Fruit fly (Drosophila melanogaster): Measurements from ENCODE around the gene CG9701.

CG9701 gene

DNA sequence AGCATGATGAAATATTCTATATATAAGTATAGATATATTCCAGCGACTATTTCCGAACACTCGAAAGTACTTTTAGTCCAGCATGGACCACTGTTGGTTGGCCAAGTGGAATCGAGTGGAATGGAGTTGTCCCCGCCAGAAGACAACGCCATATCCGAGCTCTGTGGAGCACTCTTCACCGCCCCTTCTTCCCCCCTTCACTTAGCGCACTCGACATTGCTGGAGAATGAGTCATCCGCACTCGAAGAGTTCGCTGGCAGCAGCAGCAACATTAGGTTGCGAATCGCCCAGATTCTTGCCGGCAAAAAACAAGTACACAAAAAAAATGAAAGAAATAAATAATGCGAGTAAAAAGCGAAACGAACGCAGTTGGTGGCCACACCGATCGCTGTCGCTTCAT is 35.3 kb upstream of the CG9701 start:
- TF ChIP-seq CHES-1-like (GFP tag; optimal IDR thresholded peaks at IDR 0.05), result no peak
- TF ChIP-seq CG33213 (GFP tag; optimal IDR thresholded peaks at IDR 0.05), result no peak
- no peak for TF ChIP-seq CG17568 (GFP tag; optimal IDR thresholded peaks at IDR 0.05)
- TF ChIP-seq Hmx (GFP tag; optimal IDR thresholded peaks at IDR 0.05), result no peak
- TF ChIP-seq az2 (GFP tag; optimal IDR thresholded peaks at IDR 0.05), result no peak
- TF ChIP-seq Fer3 (tag; optimal IDR thresholded peaks at IDR 0.05), result no peak
- no peak for TF ChIP-seq NC2β (GFP tag; optimal IDR thresholded peaks at IDR 0.05)
- peak; percentile 18; the same call in 1 of the 3 replicates for TF ChIP-seq so (GFP tag; IDR thresholded peaks at IDR 0.05)
- TF ChIP-seq Kr (GFP tag; optimal IDR thresholded peaks at IDR 0.05), result no peak
- no peak for TF ChIP-seq tx (GFP tag; optimal IDR thresholded peaks at IDR 0.05)
- no peak for TF ChIP-seq ap (GFP tag; IDR thresholded peaks at IDR 0.05)
- TF ChIP-seq chinmo (GFP tag; IDR thresholded peaks at IDR 0.05; ENCODE audit: partially characterized antibody), result 0 out of 4 replicates have a peak, but pooled peaks have one; percentile 16
- TF ChIP-seq crol (GFP tag; IDR thresholded peaks at IDR 0.05), result peak; percentile 59
- TF ChIP-seq TFAM (GFP tag; optimal IDR thresholded peaks at IDR 0.05), result no peak
- TF ChIP-seq sd (tag; optimal IDR thresholded peaks at IDR 0.05), result peak; percentile 94
- TF ChIP-seq kay (GFP tag; optimal IDR thresholded peaks at IDR 0.05), result peak; percentile 22
- TF ChIP-seq Jarid2 (GFP tag; optimal IDR thresholded peaks at IDR 0.05), result no peak
- no peak for TF ChIP-seq gcm2 (GFP tag; optimal IDR thresholded peaks at IDR 0.05)
- no peak for TF ChIP-seq H15 (GFP tag; IDR thresholded peaks at IDR 0.05)

DNA sequence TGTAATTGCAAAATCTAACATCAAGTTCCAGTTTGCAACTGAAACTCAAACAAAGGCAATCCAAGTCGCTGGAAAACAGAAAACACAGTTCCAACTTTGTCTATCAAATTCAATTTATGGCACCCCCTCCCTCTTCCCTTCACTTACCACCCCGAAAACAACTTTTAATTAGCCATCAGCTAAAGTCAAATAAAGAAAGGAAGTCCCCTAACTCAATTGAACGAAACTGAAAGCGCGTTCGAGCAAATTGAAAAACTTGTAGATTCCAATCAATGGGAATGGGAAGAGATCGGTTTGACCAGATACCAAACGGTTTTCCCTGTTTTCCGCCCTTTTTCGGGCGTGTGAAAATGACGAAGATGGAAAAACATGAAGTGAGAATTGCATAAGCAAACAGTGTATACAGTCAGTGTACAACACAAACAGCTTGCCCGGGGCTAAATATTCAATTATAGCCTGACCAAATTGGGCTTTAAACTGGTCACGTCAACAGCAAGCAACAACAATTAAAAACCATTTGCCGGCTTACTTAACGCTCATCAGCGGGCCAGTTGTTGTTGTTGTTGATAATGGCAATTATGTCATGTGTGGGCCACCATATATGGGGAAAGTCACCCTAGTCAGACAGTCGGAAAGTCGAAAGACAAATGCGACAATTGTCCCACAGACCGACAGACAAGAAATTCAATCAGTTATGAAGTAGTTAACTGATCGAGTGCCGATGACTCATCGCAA is 33.9 kb upstream of the CG9701 start:
- TF ChIP-seq tup (GFP tag; optimal IDR thresholded peaks at IDR 0.05), result no peak
- TF ChIP-seq aop (GFP tag; IDR thresholded peaks at IDR 0.05), result no peak
- TF ChIP-seq vvl (GFP tag; IDR thresholded peaks at IDR 0.05), result 0 out of 2 replicates have a peak, but pooled peaks have one; percentile 7
- TF ChIP-seq chn (GFP tag; optimal IDR thresholded peaks at IDR 0.05), result no peak
- TF ChIP-seq sisA (GFP tag; IDR thresholded peaks at IDR 0.05), result no peak
- no peak for TF ChIP-seq cato (GFP tag; optimal IDR thresholded peaks at IDR 0.05; ENCODE audit: borderline replicate concordance)
- TF ChIP-seq CG2678 (tag; optimal IDR thresholded peaks at IDR 0.05), result peak; percentile 20
- TF ChIP-seq CTCF (GFP tag; optimal IDR thresholded peaks at IDR 0.05), result no peak
- no peak for TF ChIP-seq pnt (GFP tag; optimal IDR thresholded peaks at IDR 0.05)
- no peak for TF ChIP-seq CG3281 (GFP tag; optimal IDR thresholded peaks at IDR 0.05)
- no peak for TF ChIP-seq Ravus (GFP tag; IDR thresholded peaks at IDR 0.05)
- TF ChIP-seq CG11456 (GFP tag; IDR thresholded peaks at IDR 0.05), result no peak
- no peak for TF ChIP-seq CG4617 (GFP tag; optimal IDR thresholded peaks at IDR 0.05; ENCODE audit: borderline replicate concordance)
- no peak for TF ChIP-seq CG43689 (GFP tag; IDR thresholded peaks at IDR 0.05)
- TF ChIP-seq pzg (GFP tag; optimal IDR thresholded peaks at IDR 0.05), result no peak
- TF ChIP-seq trem (tag; optimal IDR thresholded peaks at IDR 0.05), result no peak
- TF ChIP-seq gcm (GFP tag; optimal IDR thresholded peaks at IDR 0.05), result peak; percentile 23
- TF ChIP-seq CG4360 (GFP tag; IDR thresholded peaks at IDR 0.05), result peak; percentile 56; the same call in 1 of the 2 replicates
- TF ChIP-seq CG17568 (GFP tag; optimal IDR thresholded peaks at IDR 0.05), result no peak
- no peak for TF ChIP-seq onecut (GFP tag; IDR thresholded peaks at IDR 0.05)
- 0 out of 2 replicates have a peak, but pooled peaks have one; percentile 11 for TF ChIP-seq CG6689 (GFP tag; IDR thresholded peaks at IDR 0.05)
- TF ChIP-seq ken (GFP tag; IDR thresholded peaks at IDR 0.05), result no peak
- TF ChIP-seq CG14441 (GFP tag; IDR thresholded peaks at IDR 0.05), result 0 out of 2 replicates have a peak, but pooled peaks have one; percentile 16
- TF ChIP-seq fd102C (GFP tag; optimal IDR thresholded peaks at IDR 0.05), result no peak
- no peak for TF ChIP-seq CG1792 (GFP tag; optimal IDR thresholded peaks at IDR 0.05)
- no peak for TF ChIP-seq lov (optimal IDR thresholded peaks at IDR 0.05)
- no peak for TF ChIP-seq lov (GFP tag; IDR thresholded peaks at IDR 0.05)
- TF ChIP-seq Gug (GFP tag; IDR thresholded peaks at IDR 0.05), result no peak
- TF ChIP-seq Poxn (GFP tag; IDR thresholded peaks at IDR 0.05), result 0 out of 2 replicates have a peak, but pooled peaks have one; percentile 11
- no peak for TF ChIP-seq zen2 (GFP tag; IDR thresholded peaks at IDR 0.05; ENCODE audit: partially characterized antibody)
- no peak for TF ChIP-seq HHEX (GFP tag; optimal IDR thresholded peaks at IDR 0.05)
- no peak for TF ChIP-seq Dip2 (GFP tag; IDR thresholded peaks at IDR 0.05)
- TF ChIP-seq kah (GFP tag; optimal IDR thresholded peaks at IDR 0.05), result no peak
